Fruit fly (Drosophila melanogaster): ENCODE data around the gene Atet.
A peak's percentile ranks its signal among the peaks of the same experiment; 100 is the strongest.

The Atet gene

DNA sequence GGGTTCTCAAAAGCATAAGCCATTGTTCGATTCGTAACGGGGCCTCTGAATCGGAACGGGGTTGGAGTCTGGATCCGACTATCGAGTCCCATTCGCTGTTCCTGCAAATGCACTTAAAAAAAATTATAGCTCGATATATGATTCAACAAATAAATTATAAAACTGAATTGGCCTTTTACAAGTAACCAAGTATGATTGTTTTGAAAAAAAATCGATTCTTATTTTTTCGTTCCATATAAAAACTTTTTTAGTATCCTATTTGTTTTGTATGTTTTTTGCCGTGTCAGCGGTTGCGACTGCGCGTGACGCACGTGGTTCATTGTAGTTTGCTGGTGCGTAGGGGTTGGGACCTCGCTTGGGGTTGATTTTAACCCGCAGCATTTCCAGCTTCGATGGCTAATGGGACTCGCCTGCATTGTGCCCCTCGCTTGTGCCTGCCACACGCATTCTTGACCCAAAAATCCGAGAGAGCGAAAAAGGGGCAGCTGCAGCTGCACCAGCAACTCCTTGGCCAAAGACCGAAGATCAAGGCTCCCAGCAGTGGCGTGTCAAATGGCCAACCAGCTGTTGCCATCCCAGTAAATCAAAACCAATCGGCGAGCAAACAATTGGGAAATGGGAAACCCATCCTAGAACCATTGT, 17.1 kb downstream of the Atet start (continued):
- TF ChIP-seq CG13296 (GFP tag; optimal IDR thresholded peaks at IDR 0.05) (no peak), CG1647 (GFP tag; optimal IDR thresholded peaks at IDR 0.05) (no peak), nau (GFP tag; optimal IDR thresholded peaks at IDR 0.05) (no peak), onecut (GFP tag; IDR thresholded peaks at IDR 0.05) (peak; percentile 61), ERR (GFP tag; optimal IDR thresholded peaks at IDR 0.05) (no peak), Jarid2 (GFP tag; optimal IDR thresholded peaks at IDR 0.05) (no peak), CG9817 (tag; optimal IDR thresholded peaks at IDR 0.05) (no peak), CG33213 (GFP tag; optimal IDR thresholded peaks at IDR 0.05) (peak; percentile 51), her (GFP tag; optimal IDR thresholded peaks at IDR 0.05) (peak; percentile 15), CG12744 (GFP tag; optimal IDR thresholded peaks at IDR 0.05) (peak; percentile 35), CG7987 (GFP tag; optimal IDR thresholded peaks at IDR 0.05) (no peak), grau (tag; optimal IDR thresholded peaks at IDR 0.05) (peak; percentile 69), wdn (GFP tag; IDR thresholded peaks at IDR 0.05) (peak; percentile 21; the same call in 1 of the 2 replicates), croc (GFP tag; conservative IDR thresholded peaks at IDR 0.05) (peak; percentile 57), ham (GFP tag; IDR thresholded peaks at IDR 0.05) (no peak), CG1792 (GFP tag; optimal IDR thresholded peaks at IDR 0.05) (no peak), ab (GFP tag; optimal IDR thresholded peaks at IDR 0.05) (no peak), CG3847 (GFP tag; IDR thresholded peaks at IDR 0.05) (0 out of 2 replicates have a peak, but pooled peaks have one; percentile 20), CG10462 (GFP tag; optimal IDR thresholded peaks at IDR 0.05) (peak; percentile 59), CG6854 (GFP tag; optimal IDR thresholded peaks at IDR 0.05) (no peak), CG15696 (tag; optimal IDR thresholded peaks at IDR 0.05) (peak; percentile 98), kni (GFP tag; optimal IDR thresholded peaks at IDR 0.05) (peak; percentile 37), wek (GFP tag; optimal IDR thresholded peaks at IDR 0.05) (no peak), pnt (GFP tag; optimal IDR thresholded peaks at IDR 0.05) (peak; percentile 47), Elba2 (GFP tag; optimal IDR thresholded peaks at IDR 0.05) (peak; percentile 44), hkb (optimal IDR thresholded peaks at IDR 0.05) (no peak), hkb (GFP tag; IDR thresholded peaks at IDR 0.05) (peak; percentile 64), disco-r (GFP tag; optimal IDR thresholded peaks at IDR 0.05) (no peak), CG14014 (GFP tag; IDR thresholded peaks at IDR 0.05) (no peak), ash1 (GFP tag; optimal IDR thresholded peaks at IDR 0.05) (no peak), CG14667 (GFP tag; IDR thresholded peaks at IDR 0.05) (peak; percentile 54), CG10267 (tag; optimal IDR thresholded peaks at IDR 0.05) (peak; percentile 88), CG11504 (tag; optimal IDR thresholded peaks at IDR 0.05) (peak; percentile 48), CG6175 (GFP tag; IDR thresholded peaks at IDR 0.05) (no peak), unc-4 (GFP tag; IDR thresholded peaks at IDR 0.05; ENCODE audit: partially characterized antibody) (no peak), CG10979 (tag; optimal IDR thresholded peaks at IDR 0.05) (peak; percentile 91), scrt (GFP tag; optimal IDR thresholded peaks at IDR 0.05) (no peak), gcm2 (GFP tag; optimal IDR thresholded peaks at IDR 0.05) (peak; percentile 3), psq (GFP tag; optimal IDR thresholded peaks at IDR 0.05) (no peak), CG31224 (GFP tag; IDR thresholded peaks at IDR 0.05) (no peak), CG4424 (GFP tag; optimal IDR thresholded peaks at IDR 0.05) (peak; percentile 81), CG4360 (GFP tag; IDR thresholded peaks at IDR 0.05) (peak; percentile 59), Hr39 (optimal IDR thresholded peaks at IDR 0.05) (no peak), E2f1 (GFP tag; IDR thresholded peaks at IDR 0.05) (peak; percentile 47; the same call in 1 of the 2 replicates), dati (GFP tag; IDR thresholded peaks at IDR 0.05) (no peak), pan (optimal IDR thresholded peaks at IDR 0.05) (no peak), pan (GFP tag; optimal IDR thresholded peaks at IDR 0.05 in 1 of 2, IDR thresholded peaks at IDR 0.05 in 1 of 2) (peak in 1 of 2 experiments; percentile 12), cg (GFP tag; optimal IDR thresholded peaks at IDR 0.05) (no peak), CG4854 (GFP tag; optimal IDR thresholded peaks at IDR 0.05) (no peak), CG7745 (tag; optimal IDR thresholded peaks at IDR 0.05) (peak; percentile 70), rib (GFP tag; IDR thresholded peaks at IDR 0.05) (no peak), CkIIα-i1 (GFP tag; IDR thresholded peaks at IDR 0.05) (no peak)

Measured in whole organism, embryonic.